Fruit fly (Drosophila melanogaster) whole organism, embryonic: Measurements from ENCODE around the gene pyx.
A peak's percentile ranks its signal among the peaks of the same experiment; 100 is the strongest.

Experiments used
- CG10654 ChIP-seq: fragments of 200-800 bp; sonication (Bioruptor generic); optimal IDR thresholded peaks from 2 replicates; lab custom pipeline; 2016; ENCODE audit warnings: missing biosample characterization, missing genetic modification characterization
- CG10959 ChIP-seq: fragments of 200-800 bp; sonication (Bioruptor generic); IDR thresholded peaks from 2 replicates; pipeline ENCODE4 v1.3.6; 2022; ENCODE audit warnings: missing biosample characterization, missing genetic modification characterization
- CG11398 ChIP-seq: fragments of 200-800 bp; sonication (Bioruptor generic); optimal IDR thresholded peaks from 2 replicates; lab custom pipeline; 2016; ENCODE audit warnings: missing biosample characterization, missing genetic modification characterization
- CG12155 ChIP-seq: fragments of 200-800 bp; sonication (Bioruptor generic); optimal IDR thresholded peaks from 3 replicates; lab custom pipeline; 2016; ENCODE audit warnings: missing biosample characterization, missing genetic modification characterization
- CG13624 ChIP-seq: fragments of 200-800 bp; sonication (Bioruptor generic); optimal IDR thresholded peaks from 2 replicates; lab custom pipeline; 2016; ENCODE audit warnings: missing biosample characterization, missing genetic modification characterization
- CG14667 ChIP-seq: fragments of 200-800 bp; sonication (Bioruptor generic); IDR thresholded peaks from 2 replicates; pipeline ENCODE4 v1.3.6; 2022; ENCODE audit warnings: missing biosample characterization, missing genetic modification characterization
- CG14860 ChIP-seq: fragments of 200-800 bp; sonication (Bioruptor generic); IDR thresholded peaks from 3 replicates; pipeline ENCODE4 v1.3.6; 2022; ENCODE audit warnings: missing biosample characterization, missing genetic modification characterization; ENCODE audit not compliant: partially characterized antibody
- CG16813 ChIP-seq: fragments of 200-800 bp; sonication (Bioruptor generic); IDR thresholded peaks from 3 replicates; pipeline ENCODE4 v1.3.6; 2022; ENCODE audit warnings: missing biosample characterization, missing genetic modification characterization; ENCODE audit not compliant: partially characterized antibody
- CG17359 ChIP-seq: fragments of 200-800 bp; sonication (Bioruptor generic); optimal IDR thresholded peaks from 3 replicates; lab custom pipeline; 2018; ENCODE audit warnings: missing biosample characterization, mild to moderate bottlenecking, missing genetic modification characterization, moderate library complexity
- CG1792 ChIP-seq: fragments of 200-800 bp; sonication (Bioruptor generic); optimal IDR thresholded peaks from 2 replicates; lab custom pipeline; 2016; ENCODE audit warnings: missing biosample characterization, missing genetic modification characterization
- CG18599 ChIP-seq: fragments of 200-800 bp; sonication (Bioruptor generic); optimal IDR thresholded peaks from 3 replicates; lab custom pipeline; 2017; ENCODE audit warnings: missing biosample characterization, missing genetic modification characterization, mild to moderate bottlenecking, moderate library complexity, missing genetic modification reagents
- CG30403 ChIP-seq: fragments of 200-800 bp; sonication (Bioruptor generic); optimal IDR thresholded peaks from 3 replicates; lab custom pipeline; 2016; ENCODE audit warnings: missing biosample characterization, missing genetic modification characterization
- CG32767 ChIP-seq: fragments of 200-800 bp; sonication (Bioruptor generic); IDR thresholded peaks from 2 replicates; pipeline ENCODE4 v1.3.6; 2022; ENCODE audit warnings: missing biosample characterization, missing genetic modification characterization
- CG32772 ChIP-seq: fragments of 200-800 bp; sonication (Bioruptor generic); IDR thresholded peaks from 2 replicates; pipeline ENCODE4 v1.3.6; 2022; ENCODE audit warnings: missing biosample characterization, missing genetic modification characterization
- CG3995 ChIP-seq: fragments of 200-800 bp; sonication (Bioruptor generic); optimal IDR thresholded peaks from 3 replicates; lab custom pipeline; 2016; ENCODE audit warnings: missing biosample characterization, missing genetic modification characterization
- CG6689 ChIP-seq: fragments of 200-800 bp; sonication (Bioruptor generic); IDR thresholded peaks from 2 replicates; pipeline ENCODE4 v1.3.6; 2022; ENCODE audit warnings: missing biosample characterization, missing genetic modification characterization
- CG7786 ChIP-seq: fragments of 200-800 bp; sonication (Bioruptor generic); optimal IDR thresholded peaks from 2 replicates; lab custom pipeline; 2016; ENCODE audit warnings: missing biosample characterization, missing genetic modification characterization
- CG7839 ChIP-seq: fragments of 200-800 bp; sonication (Bioruptor generic); optimal IDR thresholded peaks from 3 replicates; lab custom pipeline; 2018; ENCODE audit warnings: missing biosample characterization, mild to moderate bottlenecking, missing genetic modification characterization, moderate library complexity
- CG7928 ChIP-seq: fragments of 200-800 bp; sonication (Bioruptor generic); optimal IDR thresholded peaks from 2 replicates; lab custom pipeline; 2017; ENCODE audit warnings: missing biosample characterization, mild to moderate bottlenecking, missing genetic modification characterization
- CG8281 ChIP-seq: fragments of 200-800 bp; sonication (Bioruptor generic); optimal IDR thresholded peaks from 2 replicates; lab custom pipeline; 2018; ENCODE audit warnings: missing biosample characterization, mild to moderate bottlenecking, missing genetic modification characterization, moderate library complexity
- CG9727 ChIP-seq: fragments of 200-800 bp; sonication (Bioruptor generic); optimal IDR thresholded peaks from 3 replicates; lab custom pipeline; 2017; ENCODE audit warnings: missing biosample characterization, mild to moderate bottlenecking, missing genetic modification characterization
- CG9817 ChIP-seq: fragments of 200-800 bp; sonication (Bioruptor generic); optimal IDR thresholded peaks from 2 replicates; lab custom pipeline; 2018; ENCODE audit warnings: missing biosample characterization, mild to moderate bottlenecking, missing genetic modification characterization, moderate library complexity
- D ChIP-seq, 2 experiments: fragments of 200-800 bp in 1 of 2; fragments of >200 bp in 1 of 2; sonication (Bioruptor generic) in 1 of 2; optimal IDR thresholded peaks; 2 replicates in 1 of 2; 3 replicates in 1 of 2; lab custom pipeline; 2017; ENCODE audit warnings: mild to moderate bottlenecking in 1 of 2, missing biosample characterization in 1 of 2, missing genetic modification characterization in 1 of 2, missing genetic modification reagents in 1 of 2
- D19A ChIP-seq: fragments of 200-800 bp; optimal IDR thresholded peaks from 3 replicates; lab custom pipeline; 2019; ENCODE audit warnings: missing biosample characterization, mild to moderate bottlenecking, missing genetic modification characterization, moderate library complexity
- Dad ChIP-seq: fragments of 200-800 bp; sonication (Bioruptor generic); optimal IDR thresholded peaks from 3 replicates; lab custom pipeline; 2016; ENCODE audit warnings: missing biosample characterization, missing genetic modification characterization
- Ets65A ChIP-seq: fragments of 200-800 bp; sonication (Bioruptor generic); peaks from one replicate; lab custom pipeline; 2016; ENCODE audit warnings: missing biosample characterization, missing genetic modification characterization
- Hand ChIP-seq: fragments of 200-800 bp; sonication (Bioruptor generic); optimal IDR thresholded peaks from 2 replicates; lab custom pipeline; 2017; ENCODE audit warnings: mild to moderate bottlenecking, missing biosample characterization, missing genetic modification reagents, missing genetic modification characterization
- Hmr ChIP-seq: fragments of 200-800 bp; sonication (Bioruptor generic); optimal IDR thresholded peaks from 3 replicates; lab custom pipeline; 2017; ENCODE audit warnings: mild to moderate bottlenecking, missing biosample characterization, missing genetic modification reagents, missing genetic modification characterization
- Lim3 ChIP-seq: fragments of 200-800 bp; sonication (Bioruptor generic); IDR thresholded peaks from 2 replicates; pipeline ENCODE4 v1.3.6; 2022; ENCODE audit warnings: missing biosample characterization, missing genetic modification characterization
- Nf-YB ChIP-seq: fragments of 200-800 bp; sonication (Bioruptor generic); optimal IDR thresholded peaks from 3 replicates; lab custom pipeline; 2019; ENCODE audit warnings: missing biosample characterization, mild to moderate bottlenecking, missing genetic modification characterization, moderate library complexity
- Nf-YC ChIP-seq: fragments of 200-800 bp; optimal IDR thresholded peaks from 3 replicates; lab custom pipeline; 2019; ENCODE audit warnings: missing biosample characterization, mild to moderate bottlenecking, missing genetic modification characterization, moderate library complexity
- Taf1 ChIP-seq: fragments of 200-800 bp; sonication (Bioruptor generic); IDR thresholded peaks from 2 replicates; pipeline ENCODE4 v1.3.6; 2022; ENCODE audit warnings: missing biosample characterization, missing genetic modification characterization
- Vsx1 ChIP-seq: fragments of 200-800 bp; sonication (Bioruptor generic); optimal IDR thresholded peaks from 2 replicates; lab custom pipeline; 2017; ENCODE audit warnings: missing biosample characterization, mild to moderate bottlenecking, missing genetic modification characterization, missing genetic modification reagents
- br ChIP-seq: fragments of >200 bp; optimal IDR thresholded peaks from 2 replicates; lab custom pipeline; 2017
- corto ChIP-seq: fragments of 200-800 bp; sonication (Bioruptor generic); optimal IDR thresholded peaks from 2 replicates; lab custom pipeline; 2016; ENCODE audit warnings: missing biosample characterization, mild to moderate bottlenecking, missing genetic modification characterization, moderate library complexity
- dmrt11E ChIP-seq: fragments of 200-800 bp; sonication (Bioruptor generic); optimal IDR thresholded peaks from 3 replicates; lab custom pipeline; 2018; ENCODE audit warnings: missing biosample characterization, mild to moderate bottlenecking, missing genetic modification characterization, moderate library complexity
- dysf ChIP-seq: fragments of 200-800 bp; sonication (Bioruptor generic); IDR thresholded peaks from 3 replicates; pipeline ENCODE4 v1.3.6; 2022; ENCODE audit warnings: missing biosample characterization, missing genetic modification characterization
- gcm2 ChIP-seq: fragments of 200-800 bp; sonication (Bioruptor generic); optimal IDR thresholded peaks from 2 replicates; lab custom pipeline; 2016; ENCODE audit warnings: missing biosample characterization, missing genetic modification characterization
- hbn ChIP-seq: fragments of 200-800 bp; sonication (Bioruptor generic); IDR thresholded peaks from 2 replicates; pipeline ENCODE4 v1.3.6; 2022; ENCODE audit warnings: missing biosample characterization, missing genetic modification characterization; ENCODE audit not compliant: partially characterized antibody
- lab ChIP-seq: fragments of 200-800 bp; sonication (Bioruptor generic); optimal IDR thresholded peaks from 3 replicates; lab custom pipeline; 2017; ENCODE audit warnings: missing biosample characterization, missing genetic modification characterization, mild to moderate bottlenecking, moderate library complexity, missing genetic modification reagents
- odd ChIP-seq: fragments of 200-800 bp; sonication (Bioruptor generic); optimal IDR thresholded peaks from 2 replicates; lab custom pipeline; 2017; ENCODE audit warnings: missing biosample characterization, mild to moderate bottlenecking, missing genetic modification characterization
- pan ChIP-seq, 4 experiments: fragments of >200 bp in 3 of 4; fragments of 200-800 bp in 1 of 4; sonication (Bioruptor generic) in 1 of 4; optimal IDR thresholded peaks in 3 of 4; IDR thresholded peaks in 1 of 4; 2 replicates each; pipeline versions ENCODE4 v1.3.6 to Lab custom; 2017 to 2022; ENCODE audit warnings: missing biosample characterization in 2 of 4, missing genetic modification characterization in 2 of 4, mixed read lengths in 1 of 4
- pita ChIP-seq: fragments of 200-800 bp; sonication (Bioruptor generic); optimal IDR thresholded peaks from 2 replicates; lab custom pipeline; 2017; ENCODE audit warnings: missing biosample characterization, mild to moderate bottlenecking, missing genetic modification characterization
- rib ChIP-seq: fragments of 200-800 bp; sonication (Bioruptor generic); IDR thresholded peaks from 2 replicates; pipeline ENCODE4 v1.3.6; 2022; ENCODE audit warnings: missing biosample characterization, missing genetic modification characterization
- salm ChIP-seq: fragments of 200-800 bp; sonication (Bioruptor generic); optimal IDR thresholded peaks from 2 replicates; lab custom pipeline; 2018; ENCODE audit warnings: missing biosample characterization, mild to moderate bottlenecking, missing genetic modification characterization
- scrt ChIP-seq: fragments of 200-800 bp; sonication (Bioruptor generic); optimal IDR thresholded peaks from 2 replicates; lab custom pipeline; 2018; ENCODE audit warnings: missing biosample characterization, mild to moderate bottlenecking, missing genetic modification characterization, moderate library complexity
- slbo ChIP-seq: fragments of 200-800 bp; sonication (Bioruptor generic); IDR thresholded peaks from 2 replicates; pipeline ENCODE4 v1.3.6; 2022; ENCODE audit warnings: missing biosample characterization, missing genetic modification characterization
- slou ChIP-seq: fragments of 200-800 bp; sonication (Bioruptor generic); optimal IDR thresholded peaks from 3 replicates; lab custom pipeline; 2016; ENCODE audit warnings: missing biosample characterization, missing genetic modification characterization
- ttk ChIP-seq: fragments of 200-800 bp; sonication (Bioruptor generic); IDR thresholded peaks from 2 replicates; pipeline ENCODE4 v2.1.2; 2022; ENCODE audit warnings: missing biosample characterization, missing genetic modification characterization
- yki ChIP-seq: fragments of >200 bp; optimal IDR thresholded peaks from 3 replicates; lab custom pipeline; 2018

The pyx gene

dm6 chr3L:246644-247199 is 23.9 kb upstream of the pyx start (continued):
- TF ChIP-seq yki (lab: Kevin White, UChicago) (no peak), CG16813 (GFP tag; lab: Robert Waterston, UW) (peak; percentile 73), lab (GFP tag; lab: Kevin White, UChicago) (no peak), CG32772 (GFP tag; lab: Robert Waterston, UW) (no peak), Lim3 (GFP tag; lab: Robert Waterston, UW) (no peak), pan (optimal IDR thresholded peaks at IDR 0.05; lab: Kevin White, UChicago) (no peak), pan (GFP tag; optimal IDR thresholded peaks at IDR 0.05 in 1 of 2, IDR thresholded peaks at IDR 0.05 in 1 of 2) (peak in 1 of 2 experiments; percentile 28), Hmr (GFP tag; lab: Kevin White, UChicago) (no peak), CG9727 (GFP tag; lab: Kevin White, UChicago) (peak; percentile 35), CG18599 (GFP tag; lab: Kevin White, UChicago) (no peak), CG30403 (GFP tag; lab: Kevin White, UChicago) (peak; percentile 46), CG3995 (GFP tag; lab: Kevin White, UChicago) (peak; percentile 20), D (optimal IDR thresholded peaks at IDR 0.05; lab: Kevin White, UChicago) (no peak), D (GFP tag; optimal IDR thresholded peaks at IDR 0.05; lab: Kevin White, UChicago) (no peak), CG10959 (GFP tag; lab: Robert Waterston, UW) (no peak), CG14860 (peak; percentile 67), Dad (GFP tag; lab: Kevin White, UChicago) (peak; percentile 66), odd (GFP tag; lab: Kevin White, UChicago) (no peak), Nf-YB (GFP tag; lab: Kevin White, UChicago) (peak; percentile 98), CG8281 (tag; lab: Kevin White, UChicago) (no peak), corto (GFP tag; lab: Kevin White, UChicago) (no peak), CG1792 (GFP tag; lab: Kevin White, UChicago) (peak; percentile 45), salm (tag; lab: Kevin White, UChicago) (no peak), dmrt11E (peak; percentile 23), CG14667 (GFP tag; lab: Robert Waterston, UW) (no peak), CG7839 (tag; lab: Kevin White, UChicago) (no peak), Ets65A (peak; percentile 96), CG17359 (tag; lab: Kevin White, UChicago) (no peak), pita (GFP tag; lab: Kevin White, UChicago) (no peak), ttk (GFP tag; lab: Robert Waterston, UW) (no peak), CG6689 (GFP tag; lab: Robert Waterston, UW) (no peak), CG9817 (tag; lab: Kevin White, UChicago) (no peak), CG32767 (GFP tag; lab: Robert Waterston, UW) (peak; percentile 33; the same call in 1 of the 2 replicates), hbn (GFP tag; lab: Robert Waterston, UW) (peak; percentile 26; the same call in 1 of the 2 replicates), slou (GFP tag; lab: Kevin White, UChicago) (no peak), CG7928 (GFP tag; lab: Kevin White, UChicago) (peak; percentile 60), Hand (GFP tag; lab: Kevin White, UChicago) (no peak), CG13624 (peak; percentile 77), CG7786 (GFP tag; lab: Kevin White, UChicago) (peak; percentile 21), rib (GFP tag; lab: Robert Waterston, UW) (peak; percentile 52; the same call in 1 of the 2 replicates), CG11398 (no peak), scrt (GFP tag; lab: Kevin White, UChicago) (no peak), slbo (GFP tag; lab: Robert Waterston, UW) (peak; percentile 69), CG12155 (GFP tag; lab: Kevin White, UChicago) (no peak), D19A (no peak), br (lab: Kevin White, UChicago) (no peak), dysf (GFP tag; lab: Robert Waterston, UW) (peak; percentile 53; the same call in 2 of the 3 replicates), Nf-YC (tag; lab: Kevin White, UChicago) (peak; percentile 100), gcm2 (GFP tag; lab: Kevin White, UChicago) (no peak), CG10654 (peak; percentile 31), Vsx1 (GFP tag; lab: Kevin White, UChicago) (no peak), Taf1 (no peak)
